Fruit fly (Drosophila melanogaster) whole organism, embryonic: ENCODE data around the gene CG16865.

Experiments used
- CG15601 ChIP-seq: fragments of 200-800 bp; sonication (Bioruptor generic); optimal IDR thresholded peaks from 3 replicates; lab custom pipeline; 2019; ENCODE audit warnings: missing biosample characterization, mild to moderate bottlenecking, missing genetic modification characterization, moderate library complexity
- CG1832 ChIP-seq: fragments of 200-800 bp; sonication (Bioruptor generic); optimal IDR thresholded peaks from 2 replicates; lab custom pipeline; 2017; ENCODE audit warnings: missing biosample characterization, mild to moderate bottlenecking, missing genetic modification characterization, inconsistent platforms
- CG5180 ChIP-seq: fragments of 200-800 bp; sonication (Bioruptor generic); optimal IDR thresholded peaks from 3 replicates; lab custom pipeline; 2017; ENCODE audit warnings: missing biosample characterization, missing genetic modification characterization, mild to moderate bottlenecking, moderate library complexity, missing genetic modification reagents
- MTF-1 ChIP-seq: fragments of 200-800 bp; sonication (Bioruptor generic); optimal IDR thresholded peaks from 2 replicates; lab custom pipeline; 2018; ENCODE audit warnings: missing biosample characterization, mild to moderate bottlenecking, missing genetic modification characterization, borderline replicate concordance
- NK7.1 ChIP-seq: fragments of 200-800 bp; sonication (Bioruptor generic); optimal IDR thresholded peaks from 3 replicates; lab custom pipeline; 2016; ENCODE audit warnings: missing biosample characterization, missing genetic modification characterization
- kay ChIP-seq: fragments of 200-800 bp; sonication (Bioruptor generic); optimal IDR thresholded peaks from 2 replicates; lab custom pipeline; 2016; ENCODE audit warnings: missing biosample characterization, missing genetic modification characterization
- lilli ChIP-seq: fragments of 200-800 bp; sonication (Bioruptor generic); optimal IDR thresholded peaks from 3 replicates; lab custom pipeline; 2016; ENCODE audit warnings: missing biosample characterization, missing genetic modification characterization
- run ChIP-seq: fragments of 200-800 bp; sonication (Bioruptor generic); optimal IDR thresholded peaks from 3 replicates; lab custom pipeline; 2018; ENCODE audit warnings: missing biosample characterization, mild to moderate bottlenecking, missing genetic modification characterization
- usp ChIP-seq: fragments of >200 bp; optimal IDR thresholded peaks from 2 replicates; lab custom pipeline; 2017; ENCODE audit warnings: missing biosample characterization, missing genetic modification characterization

- no peak for TF ChIP-seq NK7.1 (GFP tag; lab: Kevin White, UChicago)
- TF ChIP-seq run (tag; lab: Kevin White, UChicago): no peak
- TF ChIP-seq kay (GFP tag; lab: Kevin White, UChicago): no peak
- no peak for TF ChIP-seq CG5180 (GFP tag; lab: Kevin White, UChicago)
- no peak for TF ChIP-seq CG1832 (GFP tag; lab: Kevin White, UChicago)
- TF ChIP-seq CG15601: no peak
- TF ChIP-seq MTF-1: no peak
- TF ChIP-seq lilli: no peak
- TF ChIP-seq usp (GFP tag; lab: Kevin White, UChicago): no peak
Measured at dm6 chr2L:13820948-13821347, 9.6 kb downstream of the CG16865 start, which contains the start of gene b.
